Worm (Caenorhabditis elegans): ENCODE results near the gene Y75B8A.32.
"Not testable (repeated sequence)": the region's sequence is repeated elsewhere in the genome, so short reads cannot be mapped to it uniquely, and the experiment has no call there.

Y75B8A.32 gene

ce11 chrIII:12358461-12358860 is at the start of gene Y75B8A.32:
Y75B8A.32 (minus strand) TSS chrIII:12358561.
- TF ChIP-seq unc-62 (GFP tag; optimal IDR thresholded peaks at IDR 0.05), result no peak

ce11 chrIII:12399709-12400108 is 41.3 kb upstream of the Y75B8A.32 start:
- TF ChIP-seq unc-62 (GFP tag; optimal IDR thresholded peaks at IDR 0.05), result no peak

- no peak for TF ChIP-seq unc-62 (GFP tag; optimal IDR thresholded peaks at IDR 0.05)
Observed at ce11 chrIII:12398468-12398867, 40.1 kb upstream of the Y75B8A.32 start.

ce11 chrIII:12395085-12395484 is 36.7 kb upstream of the Y75B8A.32 start, which contains the start of gene Y49E10.10:
Y49E10.10 (plus strand) TSS chrIII:12395465.
- TF ChIP-seq unc-62 (GFP tag; optimal IDR thresholded peaks at IDR 0.05), result no peak

- no peak for TF ChIP-seq unc-62 (GFP tag; optimal IDR thresholded peaks at IDR 0.05)
Observed at ce11 chrIII:12388106-12388505, 29.7 kb upstream of the Y75B8A.32 start.

- TF ChIP-seq unc-62 (GFP tag; optimal IDR thresholded peaks at IDR 0.05), result not testable (repeated sequence)
Observed at ce11 chrIII:12386597-12386996, 28.2 kb upstream of the Y75B8A.32 start, which contains the start of gene Y49E10.30. Y49E10.30 (plus strand) TSS chrIII:12386897.

- TF ChIP-seq unc-62 (GFP tag; optimal IDR thresholded peaks at IDR 0.05), result not testable (repeated sequence)
Observed at ce11 chrIII:12383709-12384108, 25.3 kb upstream of the Y75B8A.32 start, which contains the start of gene Y49E10.4. Y49E10.4 (minus strand) TSS chrIII:12383809.

- TF ChIP-seq unc-62 (GFP tag; optimal IDR thresholded peaks at IDR 0.05), result no peak
Observed at ce11 chrIII:12377198-12377662, 18.9 kb upstream of the Y75B8A.32 start, which contains the start of gene pph-4.2. pph-4.2 (minus strand) TSS chrIII:12377248.

- TF ChIP-seq unc-62 (GFP tag; optimal IDR thresholded peaks at IDR 0.05), result no peak
Observed at ce11 chrIII:12375614-12376013, 17.3 kb upstream of the Y75B8A.32 start.

- no peak for TF ChIP-seq unc-62 (GFP tag; optimal IDR thresholded peaks at IDR 0.05)
Observed at ce11 chrIII:12373807-12374266, 15.5 kb upstream of the Y75B8A.32 start, which contains the start of gene glrx-5. glrx-5 (minus strand) TSS chrIII:12373857.

- no peak for TF ChIP-seq unc-62 (GFP tag; optimal IDR thresholded peaks at IDR 0.05)
Observed at ce11 chrIII:12373306-12373705, 14.9 kb upstream of the Y75B8A.32 start.

- TF ChIP-seq unc-62 (GFP tag; optimal IDR thresholded peaks at IDR 0.05), result no peak
Observed at ce11 chrIII:12372080-12373065, 14.0 kb upstream of the Y75B8A.32 start.

ce11 chrIII:12370011-12370506 is 11.7 kb upstream of the Y75B8A.32 start, which contains the start of gene rpt-6:
rpt-6 (plus strand) TSS chrIII:12370456.
- no peak for TF ChIP-seq unc-62 (GFP tag; optimal IDR thresholded peaks at IDR 0.05)

ce11 chrIII:12369476-12369875 is 11.1 kb upstream of the Y75B8A.32 start:
- no peak for TF ChIP-seq unc-62 (GFP tag; optimal IDR thresholded peaks at IDR 0.05)

ce11 chrIII:12368462-12369306 is 10.3 kb upstream of the Y75B8A.32 start, which contains the start of gene his-72:
his-72 (minus strand) TSS chrIII:12369050.
- TF ChIP-seq unc-62 (GFP tag; optimal IDR thresholded peaks at IDR 0.05), result no peak

Data from whole organism, dauer.